Worm (Caenorhabditis elegans) whole organism, early embryonic: ENCODE data around the gene srab-18.

Experiments
- B0310.2 ChIP-seq: sonication (generic microtip); optimal IDR thresholded peaks from 2 replicates; lab custom pipeline; 2016; ENCODE audit warnings: mild to moderate bottlenecking, missing genetic modification characterization, missing compliant biosample characterization
- F13C5.2 ChIP-seq: sonication (generic microtip); optimal IDR thresholded peaks from 2 replicates; lab custom pipeline; 2017; ENCODE audit warnings: mild to moderate bottlenecking, missing genetic modification characterization, inconsistent platforms, missing compliant biosample characterization
- aly-1 ChIP-seq: sonication (generic microtip); optimal IDR thresholded peaks from 2 replicates; lab custom pipeline; 2016; ENCODE audit warnings: missing genetic modification characterization, missing compliant biosample characterization
- ama-1 ChIP-seq: fragments of 150-350 bp; optimal IDR thresholded peaks from 2 replicates; lab custom pipeline; 2014
- ceh-13 ChIP-seq: fragments of 200-800 bp; sonication (Bioruptor generic); optimal IDR thresholded peaks from 2 replicates; lab custom pipeline; 2018; ENCODE audit warnings: mild to moderate bottlenecking, missing genetic modification characterization, missing compliant biosample characterization
- ceh-36 ChIP-seq: sonication (generic microtip); optimal IDR thresholded peaks from 2 replicates; lab custom pipeline; 2016; ENCODE audit warnings: missing genetic modification characterization, inconsistent platforms, missing compliant biosample characterization
- ets-7 ChIP-seq: sonication (generic microtip); optimal IDR thresholded peaks from 2 replicates; lab custom pipeline; 2016; ENCODE audit warnings: missing genotype, missing genetic modification characterization, missing compliant biosample characterization
- flt-1 ChIP-seq: fragments of 200-800 bp; sonication (Bioruptor generic); IDR thresholded peaks from 2 replicates; pipeline ENCODE4 v1.3.6; 2022; ENCODE audit warnings: missing genetic modification characterization, missing compliant biosample characterization
- hmbx-1 ChIP-seq: sonication (generic microtip); optimal IDR thresholded peaks from 2 replicates; lab custom pipeline; 2016; ENCODE audit warnings: mild to moderate bottlenecking, missing genetic modification characterization, missing compliant biosample characterization
- hmg-4 ChIP-seq: fragments of 200-800 bp; sonication (Bioruptor generic); optimal IDR thresholded peaks from 2 replicates; lab custom pipeline; 2018; ENCODE audit warnings: mild to moderate bottlenecking, missing genetic modification characterization, missing compliant biosample characterization
- hnd-1 ChIP-seq: sonication (generic microtip); optimal IDR thresholded peaks from 2 replicates; lab custom pipeline; 2016; ENCODE audit warnings: missing genetic modification characterization, missing compliant biosample characterization
- pes-1 ChIP-seq: fragments of 200-800 bp; sonication (Bioruptor generic); IDR thresholded peaks from 2 replicates; pipeline ENCODE4 v1.3.6; 2022; ENCODE audit warnings: missing genetic modification reagents, missing genetic modification characterization, missing compliant biosample characterization
- scrt-1 ChIP-seq: fragments of 200-800 bp; sonication (Bioruptor generic); IDR thresholded peaks from 2 replicates; pipeline ENCODE4 v1.3.6; 2022; ENCODE audit warnings: missing genetic modification characterization, missing compliant biosample characterization
- sea-1 ChIP-seq: fragments of 200-800 bp; sonication (Bioruptor generic); conservative IDR thresholded peaks from 2 replicates; pipeline ENCODE4 v1.3.6; 2022; ENCODE audit warnings: missing genetic modification characterization, missing compliant biosample characterization
- tbx-11 ChIP-seq: fragments of 200-800 bp; sonication (Bioruptor generic); IDR thresholded peaks from 2 replicates; pipeline ENCODE4 v1.3.6; 2022; ENCODE audit warnings: missing genetic modification characterization, missing compliant biosample characterization
- tbx-37 ChIP-seq: fragments of 200-800 bp; sonication (Bioruptor generic); conservative IDR thresholded peaks from 2 replicates; pipeline ENCODE4 v1.3.6; 2022; ENCODE audit warnings: missing genetic modification reagents, missing genetic modification characterization, missing compliant biosample characterization
- tra-4 ChIP-seq: sonication (generic microtip); optimal IDR thresholded peaks from 2 replicates; lab custom pipeline; 2017; ENCODE audit warnings: missing genetic modification characterization, missing compliant biosample characterization

The srab-18 gene

DNA sequence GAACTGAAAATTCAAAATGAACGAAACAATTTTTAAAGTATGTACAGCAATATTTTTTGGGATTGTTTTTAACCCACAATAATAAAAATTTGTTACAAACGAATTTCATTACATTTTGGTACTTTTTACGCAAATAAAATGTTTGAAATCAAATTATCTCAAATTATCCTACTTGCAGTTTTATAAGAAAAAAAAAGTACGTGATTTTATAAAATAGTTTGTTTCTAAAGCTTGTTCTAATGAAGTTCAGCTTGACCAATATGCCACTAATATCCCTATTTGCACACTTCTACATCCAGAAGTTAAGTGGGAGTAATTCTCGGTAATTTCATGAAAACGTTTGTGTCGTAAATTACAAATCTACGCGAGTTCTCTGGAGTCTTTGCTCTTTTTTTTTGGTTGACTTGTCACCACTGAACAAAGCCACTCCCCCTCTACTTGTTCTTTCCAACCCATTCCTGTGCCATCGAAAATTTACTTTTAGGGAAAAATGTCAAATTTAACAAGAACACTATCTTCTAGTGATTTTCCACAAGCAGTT lies 27.8 kb downstream of the srab-18 start, which contains the start of gene sru-8:
Gene sru-8 (plus strand): TSS at position 491 of the 541 bp plus-strand sequence.
- TF ChIP-seq F13C5.2 (tag; lab: Kevin White, UChicago) (no peak), hnd-1 (no peak), ama-1 (lab: Kevin White, UChicago) (no peak), tra-4 (no peak), ceh-36 (tag; lab: Kevin White, UChicago) (no peak), B0310.2 (tag; lab: Kevin White, UChicago) (no peak), ceh-13 (GFP tag; lab: Kevin White, UChicago) (no peak), sea-1 (GFP tag; lab: Robert Waterston, UW) (no peak), aly-1 (tag; lab: Kevin White, UChicago) (no peak), scrt-1 (GFP tag; lab: Robert Waterston, UW) (no peak)

DNA sequence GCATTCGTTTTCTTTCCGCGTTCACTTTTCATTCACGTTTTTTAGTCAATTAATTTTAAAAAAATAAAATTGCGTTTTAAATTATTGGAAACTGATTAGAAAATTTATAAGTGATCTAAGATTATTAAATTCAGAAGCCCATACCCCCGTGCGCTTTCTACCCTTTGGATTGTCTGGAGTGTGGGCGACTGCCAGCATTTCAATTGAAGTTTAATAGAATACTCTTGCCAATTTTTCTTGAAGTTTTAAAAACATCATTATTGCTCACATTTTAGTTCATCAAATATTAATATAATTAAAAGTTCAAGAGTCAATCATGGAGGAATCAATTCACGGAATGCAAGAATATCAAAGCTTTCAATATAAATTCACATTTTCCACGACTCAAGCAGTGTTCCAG lies 29.9 kb downstream of the srab-18 start, which contains the start of gene sru-36:
Gene sru-36 (plus strand): TSS at position 301 of the 400 bp plus-strand sequence.
- TF ChIP-seq ceh-13 (GFP tag; lab: Kevin White, UChicago) (no peak), scrt-1 (GFP tag; lab: Robert Waterston, UW) (no peak), hmbx-1 (tag; lab: Kevin White, UChicago) (no peak), aly-1 (tag; lab: Kevin White, UChicago) (no peak), sea-1 (GFP tag; lab: Robert Waterston, UW) (no peak), ama-1 (lab: Kevin White, UChicago) (no peak), F13C5.2 (tag; lab: Kevin White, UChicago) (no peak), tbx-37 (no peak), tra-4 (no peak), pes-1 (GFP tag; lab: Robert Waterston, UW) (no peak), ets-7 (no peak), tbx-11 (GFP tag; lab: Robert Waterston, UW) (no peak), B0310.2 (tag; lab: Kevin White, UChicago) (no peak), flt-1 (GFP tag; lab: Robert Waterston, UW) (no peak)

DNA sequence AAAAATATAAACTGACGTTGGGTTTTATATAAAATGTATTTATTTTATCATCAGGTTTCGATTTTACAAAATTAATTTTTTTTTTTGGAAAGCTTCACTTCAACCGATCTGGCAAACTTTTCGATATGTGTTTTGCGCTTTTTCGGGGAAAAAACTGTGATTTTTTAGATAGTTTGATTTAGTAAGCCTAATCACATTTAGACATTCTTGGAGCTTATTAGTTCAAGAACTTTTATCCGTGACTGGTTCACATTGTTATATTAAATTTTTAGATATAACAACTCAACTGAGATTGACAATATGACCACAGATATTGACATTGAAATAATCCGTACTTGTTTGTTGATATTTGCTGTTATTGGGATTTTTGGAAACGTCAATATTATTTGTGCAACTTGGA lies 33.6 kb downstream of the srab-18 start, which contains the start of gene srsx-21:
Gene srsx-21 (plus strand): TSS at position 301 of the 400 bp plus-strand sequence.
- TF ChIP-seq B0310.2 (tag; lab: Kevin White, UChicago): no peak
- no peak for TF ChIP-seq tra-4
- no peak for TF ChIP-seq sea-1 (GFP tag; lab: Robert Waterston, UW)
- TF ChIP-seq hnd-1: no peak
- TF ChIP-seq F13C5.2 (tag; lab: Kevin White, UChicago): no peak
- no peak for TF ChIP-seq hmg-4 (GFP tag; lab: Kevin White, UChicago)
- TF ChIP-seq hmbx-1 (tag; lab: Kevin White, UChicago): no peak
- no peak for TF ChIP-seq ama-1 (lab: Kevin White, UChicago)

DNA sequence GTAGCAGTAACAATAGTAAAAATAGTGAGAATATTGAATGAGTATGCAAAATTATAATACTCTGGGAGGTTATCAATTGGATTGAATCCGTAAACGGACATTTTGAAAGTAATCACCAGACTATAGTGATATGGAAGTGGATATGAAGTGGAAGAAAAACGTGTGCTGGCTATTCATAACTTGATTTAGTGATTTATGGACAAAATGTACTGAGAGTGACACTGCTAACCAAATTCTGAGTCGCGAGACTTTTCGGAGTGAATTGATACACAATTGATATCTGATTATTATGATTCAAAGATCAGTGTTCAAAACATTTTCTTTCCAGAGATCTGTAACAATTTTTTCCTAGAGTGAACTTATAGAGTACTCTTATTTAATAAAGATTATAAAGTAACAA lies 35.3 kb downstream of the srab-18 start, which contains the start of gene sru-38:
Gene sru-38 (minus strand): TSS at position 101 of the 400 bp plus-strand sequence.
- TF ChIP-seq B0310.2 (tag; lab: Kevin White, UChicago): no peak
- no peak for TF ChIP-seq sea-1 (GFP tag; lab: Robert Waterston, UW)
- TF ChIP-seq tra-4: no peak
- TF ChIP-seq scrt-1 (GFP tag; lab: Robert Waterston, UW): no peak
- TF ChIP-seq tbx-11 (GFP tag; lab: Robert Waterston, UW): no peak
- no peak for TF ChIP-seq ets-7

- TF ChIP-seq hmg-4 (GFP tag; lab: Kevin White, UChicago) (no peak), pes-1 (GFP tag; lab: Robert Waterston, UW) (no peak), tra-4 (no peak), flt-1 (GFP tag; lab: Robert Waterston, UW) (no peak), scrt-1 (GFP tag; lab: Robert Waterston, UW) (no peak), tbx-37 (no peak), aly-1 (tag; lab: Kevin White, UChicago) (no peak), sea-1 (GFP tag; lab: Robert Waterston, UW) (no peak), ceh-13 (GFP tag; lab: Kevin White, UChicago) (no peak), tbx-11 (GFP tag; lab: Robert Waterston, UW) (no peak), ets-7 (no peak), ceh-36 (tag; lab: Kevin White, UChicago) (no peak), hnd-1 (no peak), ama-1 (lab: Kevin White, UChicago) (no peak), F13C5.2 (tag; lab: Kevin White, UChicago) (no peak), hmbx-1 (tag; lab: Kevin White, UChicago) (no peak), B0310.2 (tag; lab: Kevin White, UChicago) (no peak)
These were observed 37.3 kb downstream of the srab-18 start, which contains the start of gene sru-40 for ce11 chrV:9833900-9834299. Gene sru-40, minus strand, starts transcription at chrV:9834000.

DNA sequence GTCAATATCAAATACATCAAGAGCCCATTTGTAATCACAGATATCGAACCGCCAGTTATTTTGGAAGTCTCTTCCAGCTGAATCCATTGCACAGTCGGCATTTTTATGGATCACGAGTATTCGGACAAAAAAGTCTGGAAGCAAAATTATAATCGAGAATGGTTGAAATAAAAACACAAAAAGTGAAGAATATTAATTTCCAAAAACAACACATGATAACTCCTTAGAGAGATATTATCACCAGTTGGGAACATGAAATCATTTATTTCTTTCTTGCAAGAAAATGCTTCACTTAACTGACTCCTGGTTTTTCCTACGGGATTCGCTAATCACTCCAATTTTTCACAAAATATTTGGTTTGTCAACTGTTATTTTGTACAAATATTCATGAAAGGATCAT lies 47.1 kb downstream of the srab-18 start, which contains the start of gene str-2:
Gene str-2 (minus strand): TSS at position 101 of the 400 bp plus-strand sequence.
- TF ChIP-seq tbx-37 (no peak), B0310.2 (tag; lab: Kevin White, UChicago) (no peak), flt-1 (GFP tag; lab: Robert Waterston, UW) (no peak), ceh-13 (GFP tag; lab: Kevin White, UChicago) (no peak), hmg-4 (GFP tag; lab: Kevin White, UChicago) (no peak), pes-1 (GFP tag; lab: Robert Waterston, UW) (no peak), tbx-11 (GFP tag; lab: Robert Waterston, UW) (no peak), tra-4 (no peak), sea-1 (GFP tag; lab: Robert Waterston, UW) (no peak), hnd-1 (no peak), scrt-1 (GFP tag; lab: Robert Waterston, UW) (no peak), F13C5.2 (tag; lab: Kevin White, UChicago) (no peak), ama-1 (lab: Kevin White, UChicago) (no peak), ets-7 (no peak), aly-1 (tag; lab: Kevin White, UChicago) (no peak), ceh-36 (tag; lab: Kevin White, UChicago) (no peak), hmbx-1 (tag; lab: Kevin White, UChicago) (no peak)

- TF ChIP-seq pes-1 (GFP tag; lab: Robert Waterston, UW) (no peak), tbx-11 (GFP tag; lab: Robert Waterston, UW) (no peak), tbx-37 (no peak), scrt-1 (GFP tag; lab: Robert Waterston, UW) (no peak), ceh-36 (tag; lab: Kevin White, UChicago) (no peak), hnd-1 (no peak), hmbx-1 (tag; lab: Kevin White, UChicago) (no peak), ets-7 (no peak), flt-1 (GFP tag; lab: Robert Waterston, UW) (no peak), tra-4 (no peak), aly-1 (tag; lab: Kevin White, UChicago) (no peak), ceh-13 (GFP tag; lab: Kevin White, UChicago) (no peak), sea-1 (GFP tag; lab: Robert Waterston, UW) (no peak), B0310.2 (tag; lab: Kevin White, UChicago) (no peak), hmg-4 (GFP tag; lab: Kevin White, UChicago) (no peak), F13C5.2 (tag; lab: Kevin White, UChicago) (no peak), ama-1 (lab: Kevin White, UChicago) (no peak)
These were observed 49.5 kb downstream of the srab-18 start, which contains the start of gene str-193 for ce11 chrV:9821724-9822123. Gene str-193, minus strand, starts transcription at chrV:9821824.
